Worm (Caenorhabditis elegans) whole organism, early embryonic: ENCODE data around the gene math-34.

ENCODE experiments used
- B0310.2 ChIP-seq: sonication (generic microtip); optimal IDR thresholded peaks from 2 replicates; lab custom pipeline; 2016; ENCODE audit warnings: mild to moderate bottlenecking, missing genetic modification characterization, missing compliant biosample characterization
- aly-1 ChIP-seq: sonication (generic microtip); optimal IDR thresholded peaks from 2 replicates; lab custom pipeline; 2016; ENCODE audit warnings: missing genetic modification characterization, missing compliant biosample characterization
- ama-1 ChIP-seq: fragments of 150-350 bp; optimal IDR thresholded peaks from 2 replicates; lab custom pipeline; 2014
- flt-1 ChIP-seq: fragments of 200-800 bp; sonication (Bioruptor generic); IDR thresholded peaks from 2 replicates; pipeline ENCODE4 v1.3.6; 2022; ENCODE audit warnings: missing genetic modification characterization, missing compliant biosample characterization
- hmbx-1 ChIP-seq: sonication (generic microtip); optimal IDR thresholded peaks from 2 replicates; lab custom pipeline; 2016; ENCODE audit warnings: mild to moderate bottlenecking, missing genetic modification characterization, missing compliant biosample characterization
- hmg-4 ChIP-seq: fragments of 200-800 bp; sonication (Bioruptor generic); optimal IDR thresholded peaks from 2 replicates; lab custom pipeline; 2018; ENCODE audit warnings: mild to moderate bottlenecking, missing genetic modification characterization, missing compliant biosample characterization
- hnd-1 ChIP-seq: sonication (generic microtip); optimal IDR thresholded peaks from 2 replicates; lab custom pipeline; 2016; ENCODE audit warnings: missing genetic modification characterization, missing compliant biosample characterization
- pes-1 ChIP-seq: fragments of 200-800 bp; sonication (Bioruptor generic); IDR thresholded peaks from 2 replicates; pipeline ENCODE4 v1.3.6; 2022; ENCODE audit warnings: missing genetic modification reagents, missing genetic modification characterization, missing compliant biosample characterization
- scrt-1 ChIP-seq: fragments of 200-800 bp; sonication (Bioruptor generic); IDR thresholded peaks from 2 replicates; pipeline ENCODE4 v1.3.6; 2022; ENCODE audit warnings: missing genetic modification characterization, missing compliant biosample characterization
- tbx-11 ChIP-seq: fragments of 200-800 bp; sonication (Bioruptor generic); IDR thresholded peaks from 2 replicates; pipeline ENCODE4 v1.3.6; 2022; ENCODE audit warnings: missing genetic modification characterization, missing compliant biosample characterization
- tbx-37 ChIP-seq: fragments of 200-800 bp; sonication (Bioruptor generic); conservative IDR thresholded peaks from 2 replicates; pipeline ENCODE4 v1.3.6; 2022; ENCODE audit warnings: missing genetic modification reagents, missing genetic modification characterization, missing compliant biosample characterization
- tra-4 ChIP-seq: sonication (generic microtip); optimal IDR thresholded peaks from 2 replicates; lab custom pipeline; 2017; ENCODE audit warnings: missing genetic modification characterization, missing compliant biosample characterization

ce11 chrII:1071432-1071831 lies 42.7 kb downstream of the math-34 start:
- TF ChIP-seq ama-1 (lab: Kevin White, UChicago) = no peak
- TF ChIP-seq flt-1 (GFP tag; lab: Robert Waterston, UW) = no peak
- no peak for TF ChIP-seq scrt-1 (GFP tag; lab: Robert Waterston, UW)
- TF ChIP-seq tbx-37 (GFP tag; lab: Robert Waterston, UW) = no peak
- no peak for TF ChIP-seq aly-1
- TF ChIP-seq hmbx-1 (tag; lab: Kevin White, UChicago) = no peak
- TF ChIP-seq hmg-4 (GFP tag; lab: Kevin White, UChicago) = no peak
- no peak for TF ChIP-seq pes-1 (GFP tag; lab: Robert Waterston, UW)
- TF ChIP-seq tbx-11 (GFP tag; lab: Robert Waterston, UW) = no peak
- no peak for TF ChIP-seq tra-4 (tag; lab: Kevin White, UChicago)
- no peak for TF ChIP-seq B0310.2 (tag; lab: Kevin White, UChicago)
- TF ChIP-seq hnd-1 (tag; lab: Kevin White, UChicago) = no peak
